Fruit fly (Drosophila melanogaster) whole organism, embryonic: ENCODE results near the gene Trax.

Source experiments
- BEAF-32 ChIP-seq: fragments of 200-800 bp; sonication (Bioruptor generic); optimal IDR thresholded peaks from 3 replicates; lab custom pipeline; 2017; ENCODE audit warnings: missing biosample characterization, missing genetic modification characterization, mild to moderate bottlenecking, moderate library complexity, missing genetic modification reagents
- CG1024 ChIP-seq: fragments of 200-800 bp; sonication (Bioruptor generic); IDR thresholded peaks from 2 replicates; pipeline ENCODE4 v1.3.6; 2022; ENCODE audit warnings: missing biosample characterization, missing genetic modification characterization
- CG10565 ChIP-seq: fragments of 200-800 bp; sonication (Bioruptor generic); optimal IDR thresholded peaks from 3 replicates; lab custom pipeline; 2016; ENCODE audit warnings: missing biosample characterization, mild to moderate bottlenecking, missing genetic modification characterization
- CG13296 ChIP-seq: fragments of 200-800 bp; sonication (Bioruptor generic); optimal IDR thresholded peaks from 3 replicates; lab custom pipeline; 2018; ENCODE audit warnings: missing biosample characterization, mild to moderate bottlenecking, missing genetic modification characterization
- CG13624 ChIP-seq: fragments of 200-800 bp; sonication (Bioruptor generic); optimal IDR thresholded peaks from 2 replicates; lab custom pipeline; 2016; ENCODE audit warnings: missing biosample characterization, missing genetic modification characterization
- CG13894 ChIP-seq: fragments of 200-800 bp; sonication (Bioruptor generic); optimal IDR thresholded peaks from 3 replicates; lab custom pipeline; 2018; ENCODE audit warnings: missing biosample characterization, mild to moderate bottlenecking, missing genetic modification characterization, moderate library complexity
- CG14014 ChIP-seq: fragments of 200-800 bp; sonication (Bioruptor generic); IDR thresholded peaks from 2 replicates; pipeline ENCODE4 v1.3.6; 2022; ENCODE audit warnings: missing biosample characterization, missing genetic modification characterization
- CG14441 ChIP-seq: fragments of 200-800 bp; sonication (Bioruptor generic); IDR thresholded peaks from 2 replicates; pipeline ENCODE4 v1.3.6; 2022; ENCODE audit warnings: missing biosample characterization, missing genetic modification characterization
- CG14860 ChIP-seq: fragments of 200-800 bp; sonication (Bioruptor generic); IDR thresholded peaks from 3 replicates; pipeline ENCODE4 v1.3.6; 2022; ENCODE audit warnings: missing biosample characterization, missing genetic modification characterization; ENCODE audit not compliant: partially characterized antibody
- CG1602 ChIP-seq: fragments of 200-800 bp; sonication (Bioruptor generic); optimal IDR thresholded peaks from 3 replicates; lab custom pipeline; 2016; ENCODE audit warnings: missing biosample characterization, missing genetic modification characterization
- CG17359 ChIP-seq: fragments of 200-800 bp; sonication (Bioruptor generic); optimal IDR thresholded peaks from 3 replicates; lab custom pipeline; 2018; ENCODE audit warnings: missing biosample characterization, mild to moderate bottlenecking, missing genetic modification characterization, moderate library complexity
- CG17829 ChIP-seq: fragments of 200-800 bp; optimal IDR thresholded peaks from 2 replicates; lab custom pipeline; 2019; ENCODE audit warnings: missing biosample characterization, mild to moderate bottlenecking, missing genetic modification characterization, moderate library complexity
- CG18764 ChIP-seq: fragments of 200-800 bp; sonication (Bioruptor generic); optimal IDR thresholded peaks from 3 replicates; lab custom pipeline; 2016; ENCODE audit warnings: missing biosample characterization, missing genetic modification characterization
- CG2116 ChIP-seq: fragments of 200-800 bp; sonication (Bioruptor generic); optimal IDR thresholded peaks from 3 replicates; lab custom pipeline; 2018; ENCODE audit warnings: missing biosample characterization, mild to moderate bottlenecking, missing genetic modification characterization
- CG2678 ChIP-seq: fragments of 200-800 bp; sonication (Bioruptor generic); optimal IDR thresholded peaks from 3 replicates; lab custom pipeline; 2019; ENCODE audit warnings: missing biosample characterization, mild to moderate bottlenecking, missing genetic modification characterization, moderate library complexity
- CG32532 ChIP-seq: fragments of 200-800 bp; sonication (Bioruptor generic); IDR thresholded peaks from 2 replicates; pipeline ENCODE4 v1.3.6; 2022; ENCODE audit warnings: missing biosample characterization, missing genetic modification characterization
- CG32772 ChIP-seq: fragments of 200-800 bp; sonication (Bioruptor generic); IDR thresholded peaks from 2 replicates; pipeline ENCODE4 v1.3.6; 2022; ENCODE audit warnings: missing biosample characterization, missing genetic modification characterization
- CG42726 ChIP-seq: fragments of 200-800 bp; sonication (Bioruptor generic); IDR thresholded peaks from 2 replicates; pipeline ENCODE4 v1.3.6; 2022; ENCODE audit warnings: missing biosample characterization, missing genetic modification characterization; ENCODE audit not compliant: partially characterized antibody
- CG4360 ChIP-seq: fragments of 200-800 bp; sonication (Bioruptor generic); IDR thresholded peaks from 2 replicates; pipeline ENCODE4 v1.3.6; 2022; ENCODE audit warnings: missing biosample characterization, missing genetic modification characterization
- CG4854 ChIP-seq: fragments of 200-800 bp; sonication (Bioruptor generic); optimal IDR thresholded peaks from 2 replicates; lab custom pipeline; 2016; ENCODE audit warnings: missing biosample characterization, missing genetic modification characterization, inconsistent platforms
- CG5180 ChIP-seq: fragments of 200-800 bp; sonication (Bioruptor generic); optimal IDR thresholded peaks from 3 replicates; lab custom pipeline; 2017; ENCODE audit warnings: missing biosample characterization, missing genetic modification characterization, mild to moderate bottlenecking, moderate library complexity, missing genetic modification reagents
- CG6765 ChIP-seq: fragments of 200-800 bp; sonication (Bioruptor generic); optimal IDR thresholded peaks from 3 replicates; lab custom pipeline; 2017; ENCODE audit warnings: missing biosample characterization, mild to moderate bottlenecking, missing genetic modification characterization
- CG7372 ChIP-seq: fragments of 200-800 bp; sonication (Bioruptor generic); IDR thresholded peaks from 2 replicates; pipeline ENCODE4 v1.3.6; 2022; ENCODE audit warnings: missing biosample characterization, missing genetic modification characterization
- CG7963 ChIP-seq: fragments of 200-800 bp; sonication (Bioruptor generic); IDR thresholded peaks from 3 replicates; pipeline ENCODE4 v1.3.6; 2022; ENCODE audit warnings: missing biosample characterization, missing genetic modification characterization; ENCODE audit not compliant: partially characterized antibody
- CG9437 ChIP-seq: fragments of 200-800 bp; sonication (Bioruptor generic); optimal IDR thresholded peaks from 2 replicates; lab custom pipeline; 2018; ENCODE audit warnings: missing biosample characterization, mild to moderate bottlenecking, missing genetic modification characterization
- Gug ChIP-seq: fragments of 200-800 bp; sonication (Bioruptor generic); IDR thresholded peaks from 4 replicates; pipeline ENCODE4 v1.3.6; 2022; ENCODE audit warnings: missing biosample characterization, missing genetic modification characterization
- H15 ChIP-seq: fragments of 200-800 bp; sonication (Bioruptor generic); IDR thresholded peaks from 3 replicates; pipeline ENCODE4 v1.3.6; 2022; ENCODE audit warnings: missing biosample characterization, missing genetic modification characterization
- Jarid2 ChIP-seq: fragments of 200-800 bp; sonication (Bioruptor generic); optimal IDR thresholded peaks from 3 replicates; lab custom pipeline; 2017; ENCODE audit warnings: mild to moderate bottlenecking, missing biosample characterization, missing genetic modification reagents, missing genetic modification characterization
- Med ChIP-seq: fragments of 200-800 bp; sonication (Bioruptor generic); peaks from one replicate; lab custom pipeline; 2016; ENCODE audit warnings: missing biosample characterization, missing genetic modification characterization, mild to moderate bottlenecking, inconsistent platforms, moderate library complexity
- Nf-YB ChIP-seq: fragments of 200-800 bp; sonication (Bioruptor generic); optimal IDR thresholded peaks from 3 replicates; lab custom pipeline; 2019; ENCODE audit warnings: missing biosample characterization, mild to moderate bottlenecking, missing genetic modification characterization, moderate library complexity
- Oaz ChIP-seq: fragments of 200-800 bp; sonication (Bioruptor generic); IDR thresholded peaks from 2 replicates; pipeline ENCODE4 v1.3.6; 2022; ENCODE audit warnings: missing biosample characterization, missing genetic modification characterization
- Spps ChIP-seq: fragments of 200-800 bp; sonication (Bioruptor generic); optimal IDR thresholded peaks from 2 replicates; lab custom pipeline; 2018; ENCODE audit warnings: missing biosample characterization, mild to moderate bottlenecking, missing genetic modification characterization
- Ssrp ChIP-seq: fragments of 200-800 bp; sonication (Bioruptor generic); optimal IDR thresholded peaks from 2 replicates; lab custom pipeline; 2018; ENCODE audit warnings: missing biosample characterization, mild to moderate bottlenecking, missing genetic modification characterization, moderate library complexity
- Stat92E ChIP-seq, 3 experiments: fragments of >200 bp in 2 of 3; fragments of 200-800 bp in 1 of 3; sonication (Bioruptor generic) in 1 of 3; optimal IDR thresholded peaks; 2 replicates each; lab custom pipeline; 2017 to 2019; ENCODE audit warnings: missing biosample characterization in 3 of 3, missing genetic modification characterization in 3 of 3, mild to moderate bottlenecking in 1 of 3, moderate library complexity in 1 of 3
- caup ChIP-seq: fragments of 200-800 bp; sonication (Bioruptor generic); optimal IDR thresholded peaks from 3 replicates; lab custom pipeline; 2017; ENCODE audit warnings: missing biosample characterization, mild to moderate bottlenecking, missing genetic modification characterization, moderate library complexity; ENCODE audit not compliant: severe bottlenecking
- croc ChIP-seq: fragments of 200-800 bp; sonication (Bioruptor generic); conservative IDR thresholded peaks from 3 replicates; pipeline ENCODE4 v1.3.6; 2022; ENCODE audit warnings: missing biosample characterization, missing genetic modification characterization
- crol ChIP-seq: fragments of 200-800 bp; sonication (Bioruptor generic); IDR thresholded peaks from 2 replicates; pipeline ENCODE4 v1.3.6; 2022; ENCODE audit warnings: missing biosample characterization, missing genetic modification characterization
- dmrt11E ChIP-seq: fragments of 200-800 bp; sonication (Bioruptor generic); optimal IDR thresholded peaks from 3 replicates; lab custom pipeline; 2018; ENCODE audit warnings: missing biosample characterization, mild to moderate bottlenecking, missing genetic modification characterization, moderate library complexity
- grau ChIP-seq: fragments of 200-800 bp; optimal IDR thresholded peaks from 3 replicates; lab custom pipeline; 2019; ENCODE audit warnings: missing biosample characterization, mild to moderate bottlenecking, missing genetic modification characterization, moderate library complexity
- gsb-n ChIP-seq: fragments of 200-800 bp; sonication (Bioruptor generic); optimal IDR thresholded peaks from 3 replicates; lab custom pipeline; 2018; ENCODE audit warnings: missing biosample characterization, mild to moderate bottlenecking, missing genetic modification characterization
- h ChIP-seq: fragments of >200 bp; optimal IDR thresholded peaks from 2 replicates; lab custom pipeline; 2017
- jumu ChIP-seq: fragments of 200-800 bp; sonication (Bioruptor generic); optimal IDR thresholded peaks from 3 replicates; lab custom pipeline; 2016; ENCODE audit warnings: missing biosample characterization, missing genetic modification characterization
- kah ChIP-seq: fragments of 200-800 bp; sonication (Bioruptor generic); optimal IDR thresholded peaks from 2 replicates; lab custom pipeline; 2018; ENCODE audit warnings: missing biosample characterization, mild to moderate bottlenecking, missing genetic modification characterization
- maf-S ChIP-seq: fragments of 200-800 bp; sonication (Bioruptor generic); optimal IDR thresholded peaks from 2 replicates; lab custom pipeline; 2016; ENCODE audit warnings: missing biosample characterization, missing genetic modification characterization
- org-1 ChIP-seq: fragments of 200-800 bp; sonication (Bioruptor generic); optimal IDR thresholded peaks from 2 replicates; lab custom pipeline; 2017; ENCODE audit warnings: missing biosample characterization, missing genetic modification characterization
- p53 ChIP-seq: fragments of 200-800 bp; sonication (Bioruptor generic); optimal IDR thresholded peaks from 2 replicates; lab custom pipeline; 2016; ENCODE audit warnings: missing biosample characterization, missing genetic modification characterization
- row ChIP-seq: fragments of 200-800 bp; sonication (Bioruptor generic); IDR thresholded peaks from 3 replicates; pipeline ENCODE4 v1.3.6; 2022; ENCODE audit warnings: missing biosample characterization, missing genetic modification characterization
- sna ChIP-seq: fragments of 200-800 bp; sonication (Bioruptor generic); IDR thresholded peaks from 2 replicates; pipeline ENCODE4 v1.3.6; 2022; ENCODE audit warnings: missing biosample characterization, missing genetic modification characterization; ENCODE audit not compliant: partially characterized antibody
- sob ChIP-seq: fragments of 200-800 bp; sonication (Bioruptor generic); IDR thresholded peaks from 2 replicates; pipeline ENCODE4 v1.3.6; 2022; ENCODE audit warnings: missing biosample characterization, missing genetic modification characterization
- tap ChIP-seq: fragments of 200-800 bp; optimal IDR thresholded peaks from 3 replicates; lab custom pipeline; 2019; ENCODE audit warnings: missing biosample characterization, mild to moderate bottlenecking, missing genetic modification characterization, moderate library complexity
- trem ChIP-seq: fragments of 200-800 bp; optimal IDR thresholded peaks from 3 replicates; lab custom pipeline; 2019; ENCODE audit warnings: missing biosample characterization, mild to moderate bottlenecking, missing genetic modification characterization, moderate library complexity

The Trax gene

dm6 chr3R:15371833-15372232 lies 10.3 kb downstream of the Trax start, which contains the start of the genes Ccm3 and CG6136:
TSS of gene Ccm3 (plus strand) at chr3R:15371957.
TSS of gene CG6136 (minus strand) at chr3R:15372212.
- TF ChIP-seq sna, result peak; percentile 85
- no peak for TF ChIP-seq CG7372 (GFP tag; lab: Robert Waterston, UW)
- peak; percentile 65; the same call in 1 of the 2 replicates for TF ChIP-seq CG14014
- peak; percentile 45 for TF ChIP-seq CG13894 (tag; lab: Kevin White, UChicago)
- TF ChIP-seq Ssrp, result no peak
- TF ChIP-seq CG6765, result peak; percentile 52
- peak; percentile 40 for TF ChIP-seq CG9437
- no peak for TF ChIP-seq CG10565 (GFP tag; lab: Kevin White, UChicago)
- TF ChIP-seq p53 (GFP tag; lab: Kevin White, UChicago), result peak; percentile 19
- peak; percentile 62 for TF ChIP-seq CG32532 (GFP tag; lab: Robert Waterston, UW)
- no peak for TF ChIP-seq Stat92E (GFP tag; optimal IDR thresholded peaks at IDR 0.05; lab: Kevin White, UChicago)
- TF ChIP-seq CG1024 (GFP tag; lab: Robert Waterston, UW), result no peak
- peak; percentile 94 for TF ChIP-seq Med (GFP tag; lab: Kevin White, UChicago)
- TF ChIP-seq grau (tag; lab: Kevin White, UChicago), result peak; percentile 54
- peak; percentile 83 for TF ChIP-seq CG7963 (GFP tag; lab: Robert Waterston, UW)
- TF ChIP-seq CG42726 (GFP tag; lab: Robert Waterston, UW), result peak; percentile 89; the same call in 1 of the 2 replicates
- no peak for TF ChIP-seq tap (tag; lab: Kevin White, UChicago)
- TF ChIP-seq gsb-n (tag; lab: Kevin White, UChicago), result no peak
- peak; percentile 33 for TF ChIP-seq CG4854
- TF ChIP-seq BEAF-32, result peak; percentile 89
- TF ChIP-seq CG13624, result peak; percentile 74
- TF ChIP-seq CG17359 (tag; lab: Kevin White, UChicago), result no peak
- TF ChIP-seq dmrt11E (tag; lab: Kevin White, UChicago), result peak; percentile 10
- TF ChIP-seq h, result no peak
- no peak for TF ChIP-seq CG4360 (GFP tag; lab: Robert Waterston, UW)
- no peak for TF ChIP-seq Spps
- TF ChIP-seq CG2116 (GFP tag; lab: Kevin White, UChicago), result peak; percentile 90
- TF ChIP-seq kah, result no peak
- TF ChIP-seq jumu (GFP tag; lab: Kevin White, UChicago), result peak; percentile 2
- no peak for TF ChIP-seq CG2678 (tag; lab: Kevin White, UChicago)
- no peak for TF ChIP-seq CG1602 (GFP tag; lab: Kevin White, UChicago)
- TF ChIP-seq trem, result peak; percentile 53
- TF ChIP-seq Nf-YB, result no peak
- TF ChIP-seq row (GFP tag; lab: Robert Waterston, UW), result peak; percentile 17; the same call in 1 of the 3 replicates
- no peak for TF ChIP-seq crol (GFP tag; lab: Robert Waterston, UW)
- TF ChIP-seq sob (GFP tag; lab: Robert Waterston, UW), result peak; percentile 84
- no peak; the same call in 2 of the 3 replicates for TF ChIP-seq croc (GFP tag; lab: Robert Waterston, UW)
- TF ChIP-seq Oaz, result no peak
- TF ChIP-seq CG17829 (tag; lab: Kevin White, UChicago), result peak; percentile 34
- no peak for TF ChIP-seq CG5180 (GFP tag; lab: Kevin White, UChicago)
- TF ChIP-seq CG14860 (GFP tag; lab: Robert Waterston, UW), result peak; percentile 90
- TF ChIP-seq CG18764, result peak; percentile 10
- no peak for TF ChIP-seq Jarid2 (GFP tag; lab: Kevin White, UChicago)
- TF ChIP-seq CG32772 (GFP tag; lab: Robert Waterston, UW), result no peak
- peak; percentile 39 for TF ChIP-seq CG13296 (GFP tag; lab: Kevin White, UChicago)
- TF ChIP-seq maf-S (GFP tag; lab: Kevin White, UChicago), result no peak
- TF ChIP-seq Gug, result no peak
- no peak for TF ChIP-seq org-1 (GFP tag; lab: Kevin White, UChicago)
- no peak for TF ChIP-seq CG14441 (GFP tag; lab: Robert Waterston, UW)
- peak; percentile 40; the same call in 1 of the 3 replicates for TF ChIP-seq H15 (GFP tag; lab: Robert Waterston, UW)
- TF ChIP-seq caup (GFP tag; lab: Kevin White, UChicago), result peak; percentile 69
